Worm (Caenorhabditis elegans) whole organism, mixed stage, embryonic: ENCODE data around the gene cnc-5.

Experiments used
- M03D4.4 ChIP-seq: sonication (generic microtip); optimal IDR thresholded peaks from 2 replicates; lab custom pipeline; 2017; ENCODE audit warnings: mild to moderate bottlenecking, missing genetic modification characterization, missing compliant biosample characterization
- bed-3 ChIP-seq: fragments of 200-800 bp; sonication (Bioruptor generic); optimal IDR thresholded peaks from 3 replicates; lab custom pipeline; 2018; ENCODE audit warnings: mild to moderate bottlenecking, missing genetic modification characterization, moderate library complexity, missing compliant biosample characterization
- blmp-1 ChIP-seq: fragments of 150-350 bp; optimal IDR thresholded peaks from 2 replicates; lab custom pipeline; 2014; ENCODE audit warnings: missing biosample characterization, missing genetic modification characterization
- ceh-43 ChIP-seq: fragments of 200-800 bp; sonication (Bioruptor generic); optimal IDR thresholded peaks from 2 replicates; lab custom pipeline; 2018; ENCODE audit warnings: mild to moderate bottlenecking, missing genetic modification characterization, moderate library complexity, missing compliant biosample characterization
- ceh-83 ChIP-seq: fragments of 200-800 bp; sonication (Bioruptor generic); optimal IDR thresholded peaks from 2 replicates; lab custom pipeline; 2018; ENCODE audit warnings: mild to moderate bottlenecking, missing genetic modification characterization, missing compliant biosample characterization
- ces-1 ChIP-seq: fragments of 150-350 bp; optimal IDR thresholded peaks from 2 replicates; lab custom pipeline; 2014; ENCODE audit warnings: missing biosample characterization, missing genetic modification reagents, missing genetic modification characterization
- cnd-1 ChIP-seq: fragments of 200-800 bp; sonication (Bioruptor generic); optimal IDR thresholded peaks from 2 replicates; lab custom pipeline; 2018; ENCODE audit warnings: mild to moderate bottlenecking, missing genetic modification characterization, missing compliant biosample characterization
- drap-1 ChIP-seq: fragments of 200-800 bp; sonication (Bioruptor generic); optimal IDR thresholded peaks from 3 replicates; lab custom pipeline; 2018; ENCODE audit warnings: mild to moderate bottlenecking, missing genetic modification characterization, missing compliant biosample characterization
- elt-1 ChIP-seq: sonication (generic microtip); optimal IDR thresholded peaks from 2 replicates; lab custom pipeline; 2017; ENCODE audit warnings: missing genetic modification characterization, mild to moderate bottlenecking, missing compliant biosample characterization, antibody characterized with exemption, moderate library complexity, borderline replicate concordance; ENCODE audit not compliant: insufficient read depth
- flh-1 ChIP-seq: fragments of 200-800 bp; sonication (Bioruptor generic); optimal IDR thresholded peaks from 2 replicates; lab custom pipeline; 2018; ENCODE audit warnings: mild to moderate bottlenecking, missing genetic modification characterization, moderate library complexity, missing compliant biosample characterization
- ham-2 ChIP-seq: fragments of 200-800 bp; sonication (Bioruptor generic); optimal IDR thresholded peaks from 2 replicates; lab custom pipeline; 2018; ENCODE audit warnings: mild to moderate bottlenecking, missing genetic modification characterization, missing compliant biosample characterization
- hlh-1 ChIP-seq: fragments of 150-350 bp; optimal IDR thresholded peaks from 2 replicates; lab custom pipeline; 2014; ENCODE audit warnings: missing biosample characterization, missing genetic modification reagents, missing genetic modification characterization
- lin-13 ChIP-seq: fragments of 150-350 bp; optimal IDR thresholded peaks from 2 replicates; lab custom pipeline; 2014; ENCODE audit warnings: missing biosample characterization, missing genetic modification characterization
- lin-32 ChIP-seq: fragments of 200-800 bp; sonication (Bioruptor generic); optimal IDR thresholded peaks from 2 replicates; lab custom pipeline; 2018; ENCODE audit warnings: mild to moderate bottlenecking, missing genetic modification characterization, missing compliant biosample characterization
- lsy-2 ChIP-seq: fragments of 150-350 bp; optimal IDR thresholded peaks from 2 replicates; lab custom pipeline; 2014; ENCODE audit warnings: missing biosample characterization, missing genetic modification characterization
- mab-5 ChIP-seq: fragments of 150-350 bp; optimal IDR thresholded peaks from 2 replicates; lab custom pipeline; 2014; ENCODE audit warnings: missing biosample characterization, missing genetic modification characterization
- mep-1 ChIP-seq: fragments of 150-350 bp; optimal IDR thresholded peaks from 2 replicates; lab custom pipeline; 2017; ENCODE audit warnings: missing biosample characterization, missing genetic modification reagents, missing genetic modification characterization, inconsistent platforms
- mls-2 ChIP-seq: sonication (generic microtip); optimal IDR thresholded peaks from 2 replicates; lab custom pipeline; 2016; ENCODE audit warnings: mild to moderate bottlenecking, missing genetic modification characterization, moderate library complexity, missing compliant biosample characterization
- nhr-12 ChIP-seq: fragments of 150-350 bp; optimal IDR thresholded peaks from 2 replicates; lab custom pipeline; 2014; ENCODE audit warnings: missing biosample characterization, missing genetic modification characterization
- nhr-2 ChIP-seq: fragments of 150-350 bp; optimal IDR thresholded peaks from 2 replicates; lab custom pipeline; 2014; ENCODE audit warnings: missing biosample characterization, missing genetic modification characterization
- nhr-28 ChIP-seq: fragments of 150-350 bp; optimal IDR thresholded peaks from 2 replicates; lab custom pipeline; 2014; ENCODE audit warnings: missing biosample characterization, missing genetic modification characterization
- pha-4 ChIP-seq: fragments of 150-350 bp; optimal IDR thresholded peaks from 2 replicates; lab custom pipeline; 2018; ENCODE audit warnings: missing biosample characterization, missing genetic modification reagents, missing genetic modification characterization
- sem-2 ChIP-seq: fragments of 200-800 bp; sonication (Bioruptor generic); optimal IDR thresholded peaks from 2 replicates; lab custom pipeline; 2018; ENCODE audit warnings: mild to moderate bottlenecking, missing genetic modification characterization, missing compliant biosample characterization
- snpc-4 ChIP-seq: fragments of 150-350 bp; optimal IDR thresholded peaks from 2 replicates; lab custom pipeline; 2014; ENCODE audit warnings: missing biosample characterization, missing genetic modification characterization
- sptf-1 ChIP-seq: sonication (generic microtip); optimal IDR thresholded peaks from 2 replicates; lab custom pipeline; 2017; ENCODE audit warnings: mild to moderate bottlenecking, missing genetic modification characterization, moderate library complexity, missing compliant biosample characterization
- tbx-8 ChIP-seq: fragments of 200-800 bp; sonication (Bioruptor generic); optimal IDR thresholded peaks from 2 replicates; lab custom pipeline; 2018; ENCODE audit warnings: mild to moderate bottlenecking, missing genetic modification characterization, moderate library complexity, missing compliant biosample characterization
- unc-120 ChIP-seq: sonication (generic microtip); optimal IDR thresholded peaks from 2 replicates; lab custom pipeline; 2017; ENCODE audit warnings: missing genetic modification characterization, missing compliant biosample characterization; ENCODE audit not compliant: poor library complexity, severe bottlenecking
- unc-39 ChIP-seq: fragments of 150-350 bp; optimal IDR thresholded peaks from 2 replicates; lab custom pipeline; 2014; ENCODE audit warnings: missing biosample characterization, missing genetic modification characterization
- unc-62 ChIP-seq: fragments of 150-350 bp; optimal IDR thresholded peaks from 2 replicates; lab custom pipeline; 2014; ENCODE audit warnings: missing biosample characterization, missing genetic modification reagents, missing genetic modification characterization
- zip-8 ChIP-seq: fragments of 150-350 bp; optimal IDR thresholded peaks from 2 replicates; lab custom pipeline; 2014; ENCODE audit warnings: missing biosample characterization, missing genetic modification characterization
- ztf-11 ChIP-seq: fragments of 150-350 bp; optimal IDR thresholded peaks from 2 replicates; lab custom pipeline; 2014; ENCODE audit warnings: missing biosample characterization, missing genetic modification characterization

cnc-5 gene

ce11 chrV:1444180-1444579 is 1.0 kb upstream of the cnc-5 start, which contains the start of gene cnc-1:
Gene cnc-1 (minus strand): TSS chrV:1444280.
- TF ChIP-seq lsy-2 (tag; lab: Kevin White, UChicago), result no peak
- no peak for TF ChIP-seq unc-120 (tag; lab: Kevin White, UChicago)
- no peak for TF ChIP-seq mep-1 (tag; lab: Kevin White, UChicago)
- TF ChIP-seq nhr-28, result no peak
- no peak for TF ChIP-seq lin-32 (GFP tag; lab: Kevin White, UChicago)
- TF ChIP-seq drap-1 (GFP tag; lab: Kevin White, UChicago), result no peak
- no peak for TF ChIP-seq nhr-12 (tag; lab: Kevin White, UChicago)
- TF ChIP-seq flh-1 (GFP tag; lab: Kevin White, UChicago), result no peak

ce11 chrV:1447079-1447478 is 1.9 kb downstream of the cnc-5 start, which contains the start of gene cnc-4:
Gene cnc-4 (plus strand): TSS chrV:1447195.
- no peak for TF ChIP-seq blmp-1

- TF ChIP-seq flh-1 (GFP tag; lab: Kevin White, UChicago) (no peak), cnd-1 (tag; lab: Kevin White, UChicago) (no peak), unc-120 (tag; lab: Kevin White, UChicago) (no peak), snpc-4 (tag; lab: Kevin White, UChicago) (no peak), zip-8 (no peak)
These were observed 2.5 kb downstream of the cnc-5 start, which contains the start of gene cnc-3 for ce11 chrV:1447724-1448123. Gene cnc-3 (plus strand): TSS chrV:1448004.

- TF ChIP-seq elt-1 (tag; lab: Kevin White, UChicago), result no peak
- no peak for TF ChIP-seq mab-5
- TF ChIP-seq tbx-8 (GFP tag; lab: Kevin White, UChicago), result no peak
- TF ChIP-seq sem-2, result no peak
- TF ChIP-seq lin-13 (tag; lab: Kevin White, UChicago), result no peak
These were observed 5.0 kb downstream of the cnc-5 start, which contains the start of gene cnc-2 for ce11 chrV:1450160-1450559. Gene cnc-2 (minus strand): TSS chrV:1450183.

ce11 chrV:1451334-1451733 is 6.2 kb downstream of the cnc-5 start, which contains the start of gene srj-23:
Gene srj-23 (plus strand): TSS chrV:1451634.
- TF ChIP-seq elt-1 (tag; lab: Kevin White, UChicago), result no peak
- TF ChIP-seq ces-1, result no peak
- TF ChIP-seq pha-4 (tag; lab: Kevin White, UChicago), result no peak
- no peak for TF ChIP-seq M03D4.4 (tag; lab: Kevin White, UChicago)
- no peak for TF ChIP-seq tbx-8 (GFP tag; lab: Kevin White, UChicago)
- no peak for TF ChIP-seq bed-3 (GFP tag; lab: Kevin White, UChicago)
- no peak for TF ChIP-seq hlh-1 (tag; lab: Kevin White, UChicago)
- no peak for TF ChIP-seq ztf-11 (tag; lab: Kevin White, UChicago)
- no peak for TF ChIP-seq nhr-2
- no peak for TF ChIP-seq sptf-1
- no peak for TF ChIP-seq flh-1 (GFP tag; lab: Kevin White, UChicago)
- no peak for TF ChIP-seq nhr-12 (tag; lab: Kevin White, UChicago)
- no peak for TF ChIP-seq snpc-4 (tag; lab: Kevin White, UChicago)
- no peak for TF ChIP-seq lsy-2 (tag; lab: Kevin White, UChicago)
- TF ChIP-seq drap-1 (GFP tag; lab: Kevin White, UChicago), result no peak
- TF ChIP-seq unc-62 (GFP tag; lab: Kevin White, UChicago), result no peak
- no peak for TF ChIP-seq zip-8
- TF ChIP-seq mls-2 (tag; lab: Kevin White, UChicago), result no peak
- TF ChIP-seq unc-39 (tag; lab: Kevin White, UChicago), result no peak
- no peak for TF ChIP-seq ceh-43 (GFP tag; lab: Kevin White, UChicago)

- TF ChIP-seq ces-1 (no peak), ceh-83 (GFP tag; lab: Kevin White, UChicago) (no peak), lin-13 (tag; lab: Kevin White, UChicago) (no peak), nhr-12 (tag; lab: Kevin White, UChicago) (no peak), lsy-2 (tag; lab: Kevin White, UChicago) (no peak), tbx-8 (GFP tag; lab: Kevin White, UChicago) (no peak), snpc-4 (tag; lab: Kevin White, UChicago) (no peak), nhr-2 (no peak), sem-2 (no peak), mls-2 (tag; lab: Kevin White, UChicago) (no peak), elt-1 (tag; lab: Kevin White, UChicago) (no peak), mep-1 (tag; lab: Kevin White, UChicago) (no peak), ham-2 (GFP tag; lab: Kevin White, UChicago) (no peak), unc-39 (tag; lab: Kevin White, UChicago) (no peak), ztf-11 (tag; lab: Kevin White, UChicago) (no peak)
These were observed 9.6 kb downstream of the cnc-5 start, which contains the start of gene chil-14 for ce11 chrV:1454762-1455161. Gene chil-14 (plus strand): TSS chrV:1455062.
